Worm (Caenorhabditis elegans) whole organism, L2 larva: Measurements from ENCODE around the gene ZK688.7.

Experiments
- R02D3.7 ChIP-seq: fragments of 150-350 bp; optimal IDR thresholded peaks from 2 replicates; lab custom pipeline; 2014; ENCODE audit warnings: missing biosample characterization, missing genetic modification characterization
- ama-1 ChIP-seq: fragments of 150-350 bp; optimal IDR thresholded peaks from 2 replicates; lab custom pipeline; 2018; ENCODE audit warnings: inconsistent platforms
- ceh-82 ChIP-seq: fragments of 150-350 bp; optimal IDR thresholded peaks from 2 replicates; lab custom pipeline; 2014; ENCODE audit warnings: missing biosample characterization, missing genetic modification characterization
- nhr-11 ChIP-seq: fragments of 150-350 bp; optimal IDR thresholded peaks from 2 replicates; lab custom pipeline; 2014; ENCODE audit warnings: missing biosample characterization, missing genetic modification characterization
- nhr-6 ChIP-seq: fragments of 150-350 bp; optimal IDR thresholded peaks from 2 replicates; lab custom pipeline; 2014; ENCODE audit warnings: missing biosample characterization, missing genetic modification characterization
- snpc-4 ChIP-seq: fragments of 150-350 bp; optimal IDR thresholded peaks from 2 replicates; lab custom pipeline; 2014; ENCODE audit warnings: missing biosample characterization, missing genetic modification characterization

DNA sequence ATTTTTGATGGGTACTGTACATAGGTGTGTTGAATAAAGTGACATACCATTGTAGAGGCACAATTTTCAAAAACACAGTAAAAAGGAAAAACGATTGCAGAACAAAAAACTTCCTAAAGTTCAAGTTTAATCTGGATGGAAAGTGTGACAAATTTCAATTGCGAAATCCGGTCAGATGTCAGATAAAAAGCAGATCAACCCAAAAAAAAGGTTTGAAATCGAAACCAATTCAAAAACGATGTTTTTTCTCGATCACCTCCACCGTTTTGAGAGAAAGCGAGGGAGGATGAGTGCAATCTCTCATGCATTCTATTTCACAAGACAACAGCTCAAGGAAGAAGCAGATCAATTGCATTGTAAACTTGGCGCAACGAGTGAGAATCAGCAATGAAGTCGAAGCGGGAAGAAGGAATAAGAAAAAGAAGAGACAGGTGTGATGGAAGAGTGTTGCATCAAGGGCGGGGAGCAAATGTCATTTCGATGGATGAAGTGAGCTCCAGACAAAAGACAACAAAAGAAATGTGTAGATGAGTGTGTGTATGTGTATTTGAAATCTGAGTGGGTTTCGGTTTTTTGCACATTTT is 31.2 kb downstream of the ZK688.7 start:
- TF ChIP-seq ama-1 (lab: Kevin White, UChicago) (no peak), ceh-82 (tag; lab: Kevin White, UChicago) (no peak), nhr-11 (no peak), nhr-6 (tag; lab: Kevin White, UChicago) (no peak), R02D3.7 (tag; lab: Kevin White, UChicago) (no peak), snpc-4 (no peak)
